Worm (Caenorhabditis elegans) whole organism, early embryonic: ENCODE measurements around the gene pqn-22.

Experiments
- B0310.2 ChIP-seq: sonication (generic microtip); optimal IDR thresholded peaks from 2 replicates; lab custom pipeline; 2016; ENCODE audit warnings: mild to moderate bottlenecking, missing genetic modification characterization, missing compliant biosample characterization
- F13C5.2 ChIP-seq: sonication (generic microtip); optimal IDR thresholded peaks from 2 replicates; lab custom pipeline; 2017; ENCODE audit warnings: mild to moderate bottlenecking, missing genetic modification characterization, inconsistent platforms, missing compliant biosample characterization
- aly-1 ChIP-seq: sonication (generic microtip); optimal IDR thresholded peaks from 2 replicates; lab custom pipeline; 2016; ENCODE audit warnings: missing genetic modification characterization, missing compliant biosample characterization
- ama-1 ChIP-seq: fragments of 150-350 bp; optimal IDR thresholded peaks from 2 replicates; lab custom pipeline; 2014
- ceh-36 ChIP-seq: sonication (generic microtip); optimal IDR thresholded peaks from 2 replicates; lab custom pipeline; 2016; ENCODE audit warnings: missing genetic modification characterization, inconsistent platforms, missing compliant biosample characterization
- flt-1 ChIP-seq: fragments of 200-800 bp; sonication (Bioruptor generic); IDR thresholded peaks from 2 replicates; pipeline ENCODE4 v1.3.6; 2022; ENCODE audit warnings: missing genetic modification characterization, missing compliant biosample characterization
- hmbx-1 ChIP-seq: sonication (generic microtip); optimal IDR thresholded peaks from 2 replicates; lab custom pipeline; 2016; ENCODE audit warnings: mild to moderate bottlenecking, missing genetic modification characterization, missing compliant biosample characterization
- hmg-4 ChIP-seq: fragments of 200-800 bp; sonication (Bioruptor generic); optimal IDR thresholded peaks from 2 replicates; lab custom pipeline; 2018; ENCODE audit warnings: mild to moderate bottlenecking, missing genetic modification characterization, missing compliant biosample characterization
- pes-1 ChIP-seq: fragments of 200-800 bp; sonication (Bioruptor generic); IDR thresholded peaks from 2 replicates; pipeline ENCODE4 v1.3.6; 2022; ENCODE audit warnings: missing genetic modification reagents, missing genetic modification characterization, missing compliant biosample characterization
- scrt-1 ChIP-seq: fragments of 200-800 bp; sonication (Bioruptor generic); IDR thresholded peaks from 2 replicates; pipeline ENCODE4 v1.3.6; 2022; ENCODE audit warnings: missing genetic modification characterization, missing compliant biosample characterization
- sea-1 ChIP-seq: fragments of 200-800 bp; sonication (Bioruptor generic); conservative IDR thresholded peaks from 2 replicates; pipeline ENCODE4 v1.3.6; 2022; ENCODE audit warnings: missing genetic modification characterization, missing compliant biosample characterization
- tbx-11 ChIP-seq: fragments of 200-800 bp; sonication (Bioruptor generic); IDR thresholded peaks from 2 replicates; pipeline ENCODE4 v1.3.6; 2022; ENCODE audit warnings: missing genetic modification characterization, missing compliant biosample characterization
- tbx-37 ChIP-seq: fragments of 200-800 bp; sonication (Bioruptor generic); conservative IDR thresholded peaks from 2 replicates; pipeline ENCODE4 v1.3.6; 2022; ENCODE audit warnings: missing genetic modification reagents, missing genetic modification characterization, missing compliant biosample characterization
- tra-4 ChIP-seq: sonication (generic microtip); optimal IDR thresholded peaks from 2 replicates; lab custom pipeline; 2017; ENCODE audit warnings: missing genetic modification characterization, missing compliant biosample characterization

ce11 chrIV:6005655-6006054 lies 27.8 kb downstream of the pqn-22 start:
- TF ChIP-seq ama-1, result no peak
- TF ChIP-seq tbx-11 (GFP tag; lab: Robert Waterston, UW), result no peak
- TF ChIP-seq tra-4 (tag; lab: Kevin White, UChicago), result no peak
- TF ChIP-seq flt-1 (GFP tag; lab: Robert Waterston, UW), result no peak
- no peak for TF ChIP-seq hmg-4
- TF ChIP-seq tbx-37 (GFP tag; lab: Robert Waterston, UW), result no peak
- TF ChIP-seq F13C5.2 (tag; lab: Kevin White, UChicago), result no peak
- TF ChIP-seq scrt-1 (GFP tag; lab: Robert Waterston, UW), result no peak
- no peak for TF ChIP-seq pes-1 (GFP tag; lab: Robert Waterston, UW)
- no peak for TF ChIP-seq sea-1 (GFP tag; lab: Robert Waterston, UW)
- TF ChIP-seq hmbx-1 (tag; lab: Kevin White, UChicago), result no peak
- no peak for TF ChIP-seq ceh-36
- TF ChIP-seq aly-1 (tag; lab: Kevin White, UChicago), result no peak
- no peak for TF ChIP-seq B0310.2 (tag; lab: Kevin White, UChicago)
